Fruit fly (Drosophila melanogaster) Kc167 (cell line): ENCODE data around the gene JhI-21.

ENCODE experiments used
- Myc ChIP-seq: fragments of >200 bp; optimal IDR thresholded peaks from 2 replicates; lab custom pipeline; 2017; ENCODE audit warnings: missing external identifiers
- Sin3A ChIP-seq: fragments of >200 bp; optimal IDR thresholded peaks from 2 replicates; lab custom pipeline; 2018; ENCODE audit warnings: missing external identifiers
- h ChIP-seq: fragments of >200 bp; optimal IDR thresholded peaks from 3 replicates; lab custom pipeline; 2018; ENCODE audit warnings: missing external identifiers
- insv ChIP-seq: fragments of >200 bp; optimal IDR thresholded peaks from 3 replicates; lab custom pipeline; 2018; ENCODE audit warnings: missing external identifiers
- psq ChIP-seq: fragments of >200 bp; optimal IDR thresholded peaks from 2 replicates; lab custom pipeline; 2017; ENCODE audit warnings: missing external identifiers
- ttk ChIP-seq: sonication (Bioruptor generic); optimal IDR thresholded peaks from 2 replicates; lab custom pipeline; 2017; ENCODE audit warnings: missing external identifiers

dm6 chr2L:12029594-12030197 lies 26.1 kb downstream of the JhI-21 start:
- TF ChIP-seq psq (lab: Kevin White, UChicago) = no peak
- no peak for TF ChIP-seq insv (lab: Kevin White, UChicago)
- TF ChIP-seq h (lab: Kevin White, UChicago) = no peak
- TF ChIP-seq Sin3A = no peak
- no peak for TF ChIP-seq Myc (lab: Kevin White, UChicago)
- no peak for TF ChIP-seq ttk (lab: Kevin White, UChicago)
